Worm (Caenorhabditis elegans) whole organism, young adult: ENCODE measurements around the gene nep-10.

Experiments
- B0336.3 ChIP-seq: fragments of 200-800 bp; sonication (Bioruptor generic); IDR thresholded peaks from 2 replicates; pipeline ENCODE4 v1.3.6; 2022; ENCODE audit warnings: missing genetic modification characterization, missing compliant biosample characterization
- F10E7.11 ChIP-seq: sonication (generic microtip); optimal IDR thresholded peaks from 2 replicates; lab custom pipeline; 2017; ENCODE audit warnings: mild to moderate bottlenecking, missing genetic modification characterization, moderate library complexity, missing compliant biosample characterization
- K11D2.4 ChIP-seq: fragments of 200-800 bp; sonication (Bioruptor generic); IDR thresholded peaks from 2 replicates; pipeline ENCODE4 v1.3.6; 2022; ENCODE audit warnings: missing genetic modification reagents, missing genetic modification characterization, missing compliant biosample characterization
- ccch-3 ChIP-seq: fragments of 200-800 bp; sonication (Bioruptor generic); optimal IDR thresholded peaks from 2 replicates; lab custom pipeline; 2018; ENCODE audit warnings: mild to moderate bottlenecking, missing genetic modification characterization, missing compliant biosample characterization
- ceh-27 ChIP-seq: fragments of 200-800 bp; sonication (Bioruptor generic); optimal IDR thresholded peaks from 2 replicates; lab custom pipeline; 2018; ENCODE audit warnings: mild to moderate bottlenecking, missing genetic modification characterization, moderate library complexity, missing compliant biosample characterization
- efl-1 ChIP-seq: fragments of 150-350 bp; optimal IDR thresholded peaks from 2 replicates; lab custom pipeline; 2014; ENCODE audit warnings: missing biosample characterization, missing genetic modification reagents, missing genetic modification characterization
- madf-3 ChIP-seq: fragments of 200-800 bp; sonication (Bioruptor generic); IDR thresholded peaks from 2 replicates; pipeline ENCODE4 v1.3.6; 2022; ENCODE audit warnings: missing genetic modification reagents, missing genetic modification characterization, missing compliant biosample characterization
- madf-8 ChIP-seq: fragments of 200-800 bp; sonication (Bioruptor generic); conservative IDR thresholded peaks from 2 replicates; pipeline ENCODE4 v1.3.6; 2022; ENCODE audit warnings: missing genetic modification reagents, missing genetic modification characterization, missing compliant biosample characterization
- nhr-27 ChIP-seq: fragments of 200-800 bp; sonication (Bioruptor generic); optimal IDR thresholded peaks from 2 replicates; lab custom pipeline; 2018; ENCODE audit warnings: mild to moderate bottlenecking, missing genetic modification characterization, moderate library complexity, missing compliant biosample characterization
- sdz-38 ChIP-seq: sonication (generic microtip); optimal IDR thresholded peaks from 2 replicates; lab custom pipeline; 2016; ENCODE audit warnings: missing genotype, missing genetic modification characterization, missing compliant biosample characterization
- snpc-1.1 ChIP-seq: sonication (generic microtip); optimal IDR thresholded peaks from 2 replicates; lab custom pipeline; 2017; ENCODE audit warnings: missing genetic modification characterization, mild to moderate bottlenecking, missing compliant biosample characterization, antibody characterized with exemption, moderate library complexity, missing genotype, missing genetic modification reagents; ENCODE audit not compliant: insufficient read depth
- snpc-4 ChIP-seq, 5 experiments: fragments of 150-350 bp in 1 of 5; sonication (generic microtip) in 4 of 5; optimal IDR thresholded peaks; 2 replicates each; lab custom pipeline; 2014 to 2018; ENCODE audit warnings: missing genetic modification characterization in 5 of 5, missing biosample characterization in 3 of 5, antibody characterized with exemption in 2 of 5, mild to moderate bottlenecking in 2 of 5, missing compliant biosample characterization in 2 of 5, missing genotype in 2 of 5, moderate library complexity in 2 of 5, missing genetic modification reagents in 1 of 5
- unc-62 ChIP-seq: fragments of 150-350 bp; optimal IDR thresholded peaks from 2 replicates; lab custom pipeline; 2014; ENCODE audit warnings: missing biosample characterization, missing genetic modification reagents, missing genetic modification characterization

ce11 chrII:3416528-3416927 is 13.8 kb upstream of the nep-10 start, which contains the start of gene nep-6:
- TF ChIP-seq ccch-3 (GFP tag; lab: Kevin White, UChicago), result no peak
- no peak for TF ChIP-seq madf-8
- TF ChIP-seq F10E7.11, result no peak
- no peak for TF ChIP-seq nhr-27 (tag; lab: Kevin White, UChicago)
- TF ChIP-seq K11D2.4 (GFP tag; lab: Robert Waterston, UW), result no peak
- no peak for TF ChIP-seq madf-3 (GFP tag; lab: Robert Waterston, UW)
- no peak for TF ChIP-seq snpc-4 (GFP tag; optimal IDR thresholded peaks at IDR 0.05; lab: Kevin White, UChicago)
- no peak for TF ChIP-seq snpc-4 (tag; optimal IDR thresholded peaks at IDR 0.05; lab: Kevin White, UChicago)
- TF ChIP-seq sdz-38 (tag; lab: Kevin White, UChicago), result no peak
- no peak for TF ChIP-seq snpc-1.1 (tag; lab: Kevin White, UChicago)
- no peak for TF ChIP-seq efl-1 (GFP tag; lab: Kevin White, UChicago)
- no peak for TF ChIP-seq B0336.3 (GFP tag; lab: Robert Waterston, UW)
- TF ChIP-seq ceh-27 (GFP tag; lab: Kevin White, UChicago), result no peak
- TF ChIP-seq unc-62 (GFP tag; lab: Kevin White, UChicago), result no peak
